Fruit fly (Drosophila melanogaster) whole organism, prepupa: ENCODE measurements around the gene sgg.

Experiments
- Ets21C ChIP-seq: fragments of 200-800 bp; sonication (Bioruptor generic); optimal IDR thresholded peaks from 3 replicates; lab custom pipeline; 2016; ENCODE audit warnings: missing biosample characterization, missing genetic modification characterization
- Ets96B ChIP-seq: fragments of 200-800 bp; optimal IDR thresholded peaks from 2 replicates; lab custom pipeline; 2019; ENCODE audit warnings: missing biosample characterization, mild to moderate bottlenecking, missing genetic modification characterization, moderate library complexity
- Hr38 ChIP-seq: sonication (Bioruptor generic); optimal IDR thresholded peaks from 2 replicates; lab custom pipeline; 2016; ENCODE audit warnings: missing biosample characterization, missing genetic modification characterization
- OdsH ChIP-seq: fragments of 200-800 bp; sonication (Bioruptor generic); optimal IDR thresholded peaks from 3 replicates; lab custom pipeline; 2016; ENCODE audit warnings: missing biosample characterization, missing genetic modification characterization
- Smox ChIP-seq: fragments of 200-800 bp; sonication (Bioruptor generic); optimal IDR thresholded peaks from 3 replicates; lab custom pipeline; 2016; ENCODE audit warnings: missing biosample characterization, missing genetic modification characterization
- Sox102F ChIP-seq: fragments of 200-800 bp; sonication (Bioruptor generic); optimal IDR thresholded peaks from 2 replicates; lab custom pipeline; 2016; ENCODE audit warnings: missing biosample characterization, mild to moderate bottlenecking, missing genetic modification characterization
- lz ChIP-seq: fragments of 200-800 bp; sonication (Bioruptor generic); optimal IDR thresholded peaks from 3 replicates; lab custom pipeline; 2016; ENCODE audit warnings: missing biosample characterization, missing genetic modification characterization

- no peak for TF ChIP-seq Smox (GFP tag; lab: Kevin White, UChicago)
- no peak for TF ChIP-seq lz (GFP tag; lab: Kevin White, UChicago)
- no peak for TF ChIP-seq Ets96B (tag; lab: Kevin White, UChicago)
- TF ChIP-seq OdsH (GFP tag; lab: Kevin White, UChicago), result no peak
- no peak for TF ChIP-seq Hr38 (GFP tag; lab: Kevin White, UChicago)
- no peak for TF ChIP-seq Sox102F (GFP tag; lab: Kevin White, UChicago)
- no peak for TF ChIP-seq Ets21C
Measured at dm6 chrX:2590607-2591006, 43.1 kb upstream of the sgg start.
